Worm (Caenorhabditis elegans) whole organism, late embryonic: ENCODE measurements around the gene K12H6.7.

Experiments used
- ceh-30 ChIP-seq: fragments of 150-350 bp; optimal IDR thresholded peaks from 2 replicates; lab custom pipeline; 2014; ENCODE audit warnings: missing biosample characterization, missing genetic modification characterization
- dve-1 ChIP-seq: sonication (generic microtip); optimal IDR thresholded peaks from 2 replicates; lab custom pipeline; 2017; ENCODE audit warnings: antibody characterized with exemption, mild to moderate bottlenecking, missing genetic modification characterization, missing compliant biosample characterization
- elt-2 ChIP-seq: sonication (generic microtip); optimal IDR thresholded peaks from 2 replicates; lab custom pipeline; 2016; ENCODE audit warnings: missing genetic modification reagents, missing genetic modification characterization, missing compliant biosample characterization
- fkh-10 ChIP-seq: fragments of 150-350 bp; optimal IDR thresholded peaks from 2 replicates; lab custom pipeline; 2014; ENCODE audit warnings: missing biosample characterization, missing genetic modification reagents, missing genetic modification characterization
- pha-4 ChIP-seq: fragments of 150-350 bp; optimal IDR thresholded peaks from 2 replicates; lab custom pipeline; 2018; ENCODE audit warnings: missing biosample characterization, missing genetic modification reagents, missing genetic modification characterization
- pqm-1 ChIP-seq: sonication (generic microtip); optimal IDR thresholded peaks from 2 replicates; lab custom pipeline; 2016; ENCODE audit warnings: missing genetic modification characterization, missing compliant biosample characterization

ce11 chrII:2832098-2832497, 4.7 kb downstream of the K12H6.7 start:
- no peak for TF ChIP-seq elt-2
- no peak for TF ChIP-seq fkh-10 (GFP tag; lab: Kevin White, UChicago)
- no peak for TF ChIP-seq ceh-30 (tag; lab: Kevin White, UChicago)
- TF ChIP-seq pha-4 (tag; lab: Kevin White, UChicago), result no peak
- no peak for TF ChIP-seq pqm-1 (tag; lab: Kevin White, UChicago)
- no peak for TF ChIP-seq dve-1 (tag; lab: Kevin White, UChicago)
